Fruit fly (Drosophila melanogaster) whole organism, adult: ENCODE data around the gene SCOT.

Experiments
- CG11617 ChIP-seq: fragments of 200-800 bp; sonication (Bioruptor generic); optimal IDR thresholded peaks from 2 replicates; lab custom pipeline; 2017; ENCODE audit warnings: mild to moderate bottlenecking, missing biosample characterization, missing genetic modification reagents, missing genetic modification characterization
- CG12768 ChIP-seq: fragments of 200-800 bp; sonication (Bioruptor generic); optimal IDR thresholded peaks from 2 replicates; lab custom pipeline; 2017; ENCODE audit warnings: missing biosample characterization, missing genetic modification characterization, mild to moderate bottlenecking, moderate library complexity, missing genetic modification reagents
- CG14711 ChIP-seq: fragments of 200-800 bp; sonication (Bioruptor generic); optimal IDR thresholded peaks from 2 replicates; lab custom pipeline; 2018; ENCODE audit warnings: missing biosample characterization, mild to moderate bottlenecking, missing genetic modification characterization, moderate library complexity
- CG1620 ChIP-seq: fragments of 200-800 bp; sonication (Bioruptor generic); optimal IDR thresholded peaks from 2 replicates; lab custom pipeline; 2016; ENCODE audit warnings: missing biosample characterization, missing genetic modification characterization
- CG33017 ChIP-seq: fragments of 200-800 bp; sonication (Bioruptor generic); optimal IDR thresholded peaks from 2 replicates; lab custom pipeline; 2018; ENCODE audit warnings: missing biosample characterization, mild to moderate bottlenecking, missing genetic modification characterization, moderate library complexity
- CG5204 ChIP-seq: fragments of 200-800 bp; sonication (Bioruptor generic); optimal IDR thresholded peaks from 2 replicates; lab custom pipeline; 2016; ENCODE audit warnings: missing biosample characterization, missing genetic modification characterization
- CG7045 ChIP-seq: fragments of 200-800 bp; sonication (Bioruptor generic); optimal IDR thresholded peaks from 2 replicates; lab custom pipeline; 2017; ENCODE audit warnings: missing biosample characterization, mild to moderate bottlenecking, missing genetic modification characterization
- CG7101 ChIP-seq: fragments of 200-800 bp; sonication (Bioruptor generic); optimal IDR thresholded peaks from 2 replicates; lab custom pipeline; 2018; ENCODE audit warnings: missing biosample characterization, mild to moderate bottlenecking, missing genetic modification characterization, moderate library complexity
- Clk ChIP-seq: fragments of 200-800 bp; sonication (Bioruptor generic); optimal IDR thresholded peaks from 2 replicates; lab custom pipeline; 2017; ENCODE audit warnings: missing biosample characterization, missing genetic modification characterization
- Crg-1 ChIP-seq: fragments of 200-800 bp; sonication (Bioruptor generic); optimal IDR thresholded peaks from 2 replicates; lab custom pipeline; 2016; ENCODE audit warnings: missing biosample characterization, missing genetic modification characterization
- Hr96 ChIP-seq: fragments of 200-800 bp; sonication (Bioruptor generic); optimal IDR thresholded peaks from 2 replicates; lab custom pipeline; 2016; ENCODE audit warnings: missing biosample characterization, missing genetic modification characterization
- Mnt ChIP-seq: fragments of 200-800 bp; sonication (Bioruptor generic); optimal IDR thresholded peaks from 2 replicates; lab custom pipeline; 2016; ENCODE audit warnings: missing biosample characterization, mild to moderate bottlenecking, missing genetic modification characterization
- bab1 ChIP-seq: fragments of 200-800 bp; sonication (Bioruptor generic); optimal IDR thresholded peaks from 3 replicates; lab custom pipeline; 2019; ENCODE audit warnings: missing biosample characterization, mild to moderate bottlenecking, missing genetic modification characterization, moderate library complexity
- cic ChIP-seq: fragments of 200-800 bp; sonication (Bioruptor generic); optimal IDR thresholded peaks from 2 replicates; lab custom pipeline; 2017; ENCODE audit warnings: missing biosample characterization, mild to moderate bottlenecking, missing genetic modification characterization, moderate library complexity
- cnc ChIP-seq, 2 experiments: fragments of >200 bp; optimal IDR thresholded peaks; 2 replicates each; lab custom pipeline; 2017
- kay ChIP-seq: fragments of 200-800 bp; sonication (Bioruptor generic); peaks from one replicate; lab custom pipeline; 2016; ENCODE audit warnings: missing biosample characterization, missing genetic modification characterization, borderline replicate concordance
- ovo ChIP-seq: fragments of 200-800 bp; sonication (Bioruptor generic); optimal IDR thresholded peaks from 2 replicates; lab custom pipeline; 2016; ENCODE audit warnings: missing biosample characterization, missing genetic modification characterization
- pad ChIP-seq: fragments of 200-800 bp; sonication (Bioruptor generic); optimal IDR thresholded peaks from 3 replicates; lab custom pipeline; 2017; ENCODE audit warnings: missing biosample characterization, missing genetic modification characterization, mild to moderate bottlenecking, moderate library complexity, missing genetic modification reagents
- tj ChIP-seq: fragments of 200-800 bp; sonication (Bioruptor generic); optimal IDR thresholded peaks from 3 replicates; lab custom pipeline; 2017; ENCODE audit warnings: missing biosample characterization, mild to moderate bottlenecking, missing genetic modification characterization, moderate library complexity
- toe ChIP-seq: fragments of 200-800 bp; sonication (Bioruptor generic); optimal IDR thresholded peaks from 2 replicates; lab custom pipeline; 2016; ENCODE audit warnings: missing biosample characterization, missing genetic modification characterization

SCOT gene

dm6 chr3L:1971103-1971742 is 8.3 kb downstream of the SCOT start, which contains the start of the genes CG11815 and acs:
CG11815 (minus strand) TSS chr3L:1971200.
acs (plus strand) TSS chr3L:1971638.
- peak; percentile 1 for TF ChIP-seq bab1 (GFP tag; lab: Kevin White, UChicago)
- no peak for TF ChIP-seq cnc (optimal IDR thresholded peaks at IDR 0.05; lab: Kevin White, UChicago)

- TF ChIP-seq cnc (optimal IDR thresholded peaks at IDR 0.05; lab: Kevin White, UChicago) (no peak), kay (no peak), Mnt (GFP tag; lab: Kevin White, UChicago) (no peak), Crg-1 (GFP tag; lab: Kevin White, UChicago) (no peak), tj (GFP tag; lab: Kevin White, UChicago) (no peak), bab1 (GFP tag; lab: Kevin White, UChicago) (no peak), toe (GFP tag; lab: Kevin White, UChicago) (no peak), Clk (no peak), CG33017 (tag; lab: Kevin White, UChicago) (no peak)
Measured at dm6 chr3L:1976760-1977159, 13.8 kb downstream of the SCOT start.

- TF ChIP-seq pad (GFP tag; lab: Kevin White, UChicago) (no peak), CG1620 (GFP tag; lab: Kevin White, UChicago) (no peak), toe (GFP tag; lab: Kevin White, UChicago) (no peak), Hr96 (GFP tag; lab: Kevin White, UChicago) (no peak), CG33017 (tag; lab: Kevin White, UChicago) (no peak), ovo (GFP tag; lab: Kevin White, UChicago) (no peak), CG14711 (no peak), CG12768 (GFP tag; lab: Kevin White, UChicago) (no peak)
Measured at dm6 chr3L:1985406-1985805, 22.5 kb downstream of the SCOT start.

dm6 chr3L:2004732-2005131 is 41.8 kb downstream of the SCOT start:
- TF ChIP-seq toe (GFP tag; lab: Kevin White, UChicago) (no peak), CG7101 (tag; lab: Kevin White, UChicago) (no peak), CG11617 (GFP tag; lab: Kevin White, UChicago) (no peak), CG7045 (no peak), CG1620 (GFP tag; lab: Kevin White, UChicago) (no peak), CG12768 (GFP tag; lab: Kevin White, UChicago) (no peak), Hr96 (GFP tag; lab: Kevin White, UChicago) (no peak), ovo (GFP tag; lab: Kevin White, UChicago) (no peak), Clk (no peak)

- TF ChIP-seq cnc (optimal IDR thresholded peaks at IDR 0.05; lab: Kevin White, UChicago) (no peak), CG1620 (GFP tag; lab: Kevin White, UChicago) (no peak), Mnt (GFP tag; lab: Kevin White, UChicago) (no peak), cic (no peak), CG11617 (GFP tag; lab: Kevin White, UChicago) (no peak), Clk (no peak), CG5204 (GFP tag; lab: Kevin White, UChicago) (no peak), CG33017 (tag; lab: Kevin White, UChicago) (no peak), Hr96 (GFP tag; lab: Kevin White, UChicago) (no peak), kay (no peak), CG7101 (tag; lab: Kevin White, UChicago) (no peak), toe (GFP tag; lab: Kevin White, UChicago) (no peak), CG12768 (GFP tag; lab: Kevin White, UChicago) (no peak), Crg-1 (GFP tag; lab: Kevin White, UChicago) (no peak), pad (GFP tag; lab: Kevin White, UChicago) (no peak), CG7045 (no peak), CG14711 (no peak), bab1 (GFP tag; lab: Kevin White, UChicago) (no peak)
Measured at dm6 chr3L:2005551-2005950, 42.6 kb downstream of the SCOT start, which contains the start of gene CG42841. CG42841 (minus strand) TSS chr3L:2005651.
